Worm (Caenorhabditis elegans): ENCODE data around the gene dhs-24.

The dhs-24 gene

DNA sequence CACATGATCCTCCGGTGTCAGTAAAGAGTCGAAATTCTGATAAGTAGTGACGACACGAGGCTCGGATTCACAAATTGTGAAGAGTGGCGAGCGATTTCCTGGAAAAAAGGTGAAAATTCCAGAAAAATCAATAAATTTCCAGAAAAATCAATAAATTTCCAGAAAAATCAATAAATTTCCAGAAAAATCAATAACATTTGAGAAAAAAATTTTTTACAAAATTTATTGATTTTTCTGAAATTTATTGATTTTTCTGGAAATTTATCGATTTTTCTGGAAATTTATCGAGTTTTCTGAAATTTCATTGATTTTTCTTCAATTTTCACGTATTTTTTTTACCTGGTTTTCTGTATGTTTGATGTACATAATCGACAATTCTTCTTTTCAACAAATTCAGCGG lies 40.4 kb downstream of the dhs-24 start:
- TF ChIP-seq pros-1 (tag; optimal IDR thresholded peaks at IDR 0.05): no peak
- no peak for TF ChIP-seq pha-2 (tag; optimal IDR thresholded peaks at IDR 0.05)
- peak; percentile 79 for TF ChIP-seq ceh-48 (tag; optimal IDR thresholded peaks at IDR 0.05)

DNA sequence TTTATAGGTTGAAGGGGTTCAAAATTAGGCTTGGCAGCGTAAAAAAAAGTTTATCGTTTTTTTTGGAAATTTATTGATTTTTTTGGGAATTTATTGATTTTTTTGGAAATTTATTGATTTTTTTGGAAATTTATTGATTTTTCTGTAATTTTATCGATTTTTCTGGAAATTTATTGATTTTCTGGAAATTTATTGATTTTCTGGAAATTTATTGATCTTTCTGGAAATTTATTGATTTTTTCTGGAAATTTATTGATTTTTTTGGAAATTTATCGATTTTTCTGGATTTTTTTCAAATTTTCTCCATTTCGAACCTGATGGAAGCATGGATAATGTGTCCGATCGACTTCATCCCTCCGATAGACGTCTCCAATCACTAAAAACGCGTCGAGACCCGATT lies 41.6 kb downstream of the dhs-24 start:
- TF ChIP-seq fax-1 (tag; optimal IDR thresholded peaks at IDR 0.05): no peak
- TF ChIP-seq F13H6.1 (tag; optimal IDR thresholded peaks at IDR 0.05): no peak
- TF ChIP-seq ceh-48 (tag; optimal IDR thresholded peaks at IDR 0.05): peak; percentile 75
- TF ChIP-seq tbx-7 (tag; optimal IDR thresholded peaks at IDR 0.05): no peak

DNA sequence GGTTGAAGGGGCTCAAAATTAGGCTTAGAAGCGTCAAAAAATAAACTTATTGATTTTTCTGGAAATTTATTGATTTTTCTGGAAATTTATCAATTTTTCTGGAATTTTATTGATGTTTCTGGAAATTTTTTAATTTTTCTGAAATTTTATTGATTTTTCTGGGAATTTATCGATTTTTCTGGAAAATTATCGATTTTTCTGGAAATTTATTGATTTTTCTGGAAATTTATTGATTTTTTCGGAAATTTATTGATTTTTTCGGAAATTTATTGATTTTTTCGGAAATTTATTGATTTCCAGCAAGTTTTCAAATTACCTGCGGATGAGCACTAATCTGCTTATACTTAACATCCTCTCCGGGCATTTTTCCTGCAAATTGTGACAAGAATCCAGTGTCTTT lies 44.6 kb downstream of the dhs-24 start:
- TF ChIP-seq fkh-6 (tag; optimal IDR thresholded peaks at IDR 0.05) (no peak), ceh-48 (tag; optimal IDR thresholded peaks at IDR 0.05) (peak; percentile 61)

DNA sequence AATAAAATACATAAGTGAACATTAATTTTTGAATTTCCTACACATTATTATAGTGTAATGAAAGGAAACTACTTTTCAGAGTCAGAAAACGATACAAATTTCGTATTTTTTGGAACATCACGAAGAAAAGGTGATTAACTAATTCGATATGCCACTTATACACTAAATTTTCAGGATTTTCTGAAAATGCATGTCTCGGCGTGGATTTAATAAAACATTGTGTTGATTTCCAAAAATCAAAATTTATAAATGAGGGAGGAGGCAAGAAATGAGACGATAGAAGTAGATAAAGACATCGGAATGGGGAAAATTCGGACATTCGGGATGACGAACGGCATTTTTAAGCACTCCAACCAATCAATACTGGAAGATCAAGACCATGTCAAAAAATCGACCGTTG lies 47.3 kb downstream of the dhs-24 start, which contains the start of gene Y116F11B.14:
Gene Y116F11B.14, plus strand, starts transcription at position 301 of the 400 bp plus-strand sequence.
- no peak for TF ChIP-seq dve-1 (tag; optimal IDR thresholded peaks at IDR 0.05)
- no peak for TF ChIP-seq ceh-9 (tag; optimal IDR thresholded peaks at IDR 0.05)
- TF ChIP-seq elt-2 (tag; optimal IDR thresholded peaks at IDR 0.05): no peak
- TF ChIP-seq lin-11 (tag; optimal IDR thresholded peaks at IDR 0.05): no peak
- TF ChIP-seq hlh-30 (tag; optimal IDR thresholded peaks at IDR 0.05; ENCODE audit: insufficient read depth): no peak
- TF ChIP-seq K09A11.1 (tag; optimal IDR thresholded peaks at IDR 0.05; ENCODE audit: insufficient read depth): no peak
- no peak for TF ChIP-seq sdc-2 (tag; optimal IDR thresholded peaks at IDR 0.05)
- TF ChIP-seq fkh-10 (GFP tag; optimal IDR thresholded peaks at IDR 0.05): no peak
- TF ChIP-seq ttx-3 (tag; optimal IDR thresholded peaks at IDR 0.05): no peak
- TF ChIP-seq ama-1 (optimal IDR thresholded peaks at IDR 0.05): no peak
- no peak for TF ChIP-seq gmeb-2 (tag; optimal IDR thresholded peaks at IDR 0.05)

DNA sequence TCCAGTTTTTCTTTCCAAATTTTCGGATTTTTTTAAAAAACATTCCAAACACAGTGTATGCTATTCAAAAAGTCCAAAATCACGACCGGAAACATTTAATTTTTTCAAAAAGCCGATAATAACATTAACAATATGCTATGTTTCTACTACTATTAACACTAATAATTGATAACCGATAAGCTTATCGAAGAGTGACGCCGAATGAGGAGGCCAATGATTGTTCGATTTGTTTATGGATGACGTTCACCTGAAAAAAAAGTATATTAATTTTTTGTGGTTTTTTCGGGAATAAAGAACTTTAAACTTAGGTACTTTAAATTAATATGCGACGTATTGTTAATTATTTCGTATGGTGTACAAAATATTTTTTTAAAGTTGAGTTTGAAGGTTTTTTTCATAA lies 48.4 kb downstream of the dhs-24 start:
- TF ChIP-seq ceh-9 (tag; optimal IDR thresholded peaks at IDR 0.05) (no peak), nhr-11 (tag; optimal IDR thresholded peaks at IDR 0.05) (no peak), pag-3 (tag; optimal IDR thresholded peaks at IDR 0.05; ENCODE audit: borderline replicate concordance) (no peak), fkh-6 (tag; optimal IDR thresholded peaks at IDR 0.05) (no peak), tbx-7 (tag; optimal IDR thresholded peaks at IDR 0.05) (no peak), fax-1 (tag; optimal IDR thresholded peaks at IDR 0.05) (no peak), elt-2 (tag; optimal IDR thresholded peaks at IDR 0.05) (peak; percentile 41), hlh-15 (tag; optimal IDR thresholded peaks at IDR 0.05) (no peak)

DNA sequence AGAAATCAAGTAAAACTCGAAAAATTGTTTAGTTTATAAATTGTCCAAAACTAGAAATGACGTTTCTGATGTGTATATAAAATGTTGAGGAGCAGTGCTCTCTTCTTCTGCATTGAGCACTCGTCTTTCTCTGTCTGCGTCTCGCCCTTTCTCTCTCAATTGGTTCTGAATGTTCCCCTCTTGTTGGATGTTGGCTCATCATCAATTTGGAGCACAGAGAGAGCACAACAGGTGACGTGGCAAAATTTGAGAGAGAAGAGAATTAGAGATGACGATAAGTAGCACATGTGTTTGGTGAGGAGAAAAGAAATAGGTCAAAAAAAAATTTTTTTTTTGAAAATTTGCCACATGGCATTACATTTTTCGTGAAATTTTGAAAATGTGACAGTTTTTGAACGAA lies 48.9 kb downstream of the dhs-24 start:
- TF ChIP-seq ceh-34 (tag; optimal IDR thresholded peaks at IDR 0.05): no peak
- TF ChIP-seq hlh-6 (tag; optimal IDR thresholded peaks at IDR 0.05): no peak
- TF ChIP-seq tbx-2 (tag; optimal IDR thresholded peaks at IDR 0.05): peak; percentile 29
- TF ChIP-seq ceh-24 (tag; optimal IDR thresholded peaks at IDR 0.05): no peak
- no peak for TF ChIP-seq lim-6 (tag; optimal IDR thresholded peaks at IDR 0.05)
- no peak for TF ChIP-seq zip-5 (tag; optimal IDR thresholded peaks at IDR 0.05)
- no peak for TF ChIP-seq C08G9.2 (tag; optimal IDR thresholded peaks at IDR 0.05)
- peak; percentile 36 for TF ChIP-seq rnt-1 (tag; optimal IDR thresholded peaks at IDR 0.05)
- TF ChIP-seq ceh-2 (tag; optimal IDR thresholded peaks at IDR 0.05): no peak
- no peak for TF ChIP-seq ahr-1 (tag; optimal IDR thresholded peaks at IDR 0.05)
- TF ChIP-seq pag-3 (tag; optimal IDR thresholded peaks at IDR 0.05; ENCODE audit: borderline replicate concordance): no peak
- TF ChIP-seq eyg-1 (tag; optimal IDR thresholded peaks at IDR 0.05): no peak
- TF ChIP-seq ceh-18 (tag; optimal IDR thresholded peaks at IDR 0.05): peak; percentile 56
- no peak for TF ChIP-seq ceh-14 (tag; optimal IDR thresholded peaks at IDR 0.05)
- TF ChIP-seq nfya-1 (tag; optimal IDR thresholded peaks at IDR 0.05): peak; percentile 75
- TF ChIP-seq npax-4 (tag; optimal IDR thresholded peaks at IDR 0.05): no peak
- no peak for TF ChIP-seq syd-9 (tag; optimal IDR thresholded peaks at IDR 0.05)
- peak; percentile 30 for TF ChIP-seq unc-42 (tag; optimal IDR thresholded peaks at IDR 0.05)
- TF ChIP-seq ceh-31 (tag; optimal IDR thresholded peaks at IDR 0.05): peak; percentile 49
- TF ChIP-seq ttx-3 (tag; optimal IDR thresholded peaks at IDR 0.05): no peak
- TF ChIP-seq gmeb-2 (tag; optimal IDR thresholded peaks at IDR 0.05): no peak
- peak; percentile 79 for TF ChIP-seq hlh-8 (tag; optimal IDR thresholded peaks at IDR 0.05)
- TF ChIP-seq fax-1 (tag; optimal IDR thresholded peaks at IDR 0.05): no peak
- TF ChIP-seq Y22D7AL.16 (tag; optimal IDR thresholded peaks at IDR 0.05): no peak
- TF ChIP-seq unc-55 (GFP tag; optimal IDR thresholded peaks at IDR 0.05): peak; percentile 81
- no peak for TF ChIP-seq ceh-48 (tag; optimal IDR thresholded peaks at IDR 0.05)
- TF ChIP-seq ceh-9 (tag; optimal IDR thresholded peaks at IDR 0.05): no peak
- TF ChIP-seq ref-2 (tag; optimal IDR thresholded peaks at IDR 0.05): no peak

Measured in whole organism, late embryonic.